Worm (Caenorhabditis elegans): ENCODE data around the gene clec-218.

DNA sequence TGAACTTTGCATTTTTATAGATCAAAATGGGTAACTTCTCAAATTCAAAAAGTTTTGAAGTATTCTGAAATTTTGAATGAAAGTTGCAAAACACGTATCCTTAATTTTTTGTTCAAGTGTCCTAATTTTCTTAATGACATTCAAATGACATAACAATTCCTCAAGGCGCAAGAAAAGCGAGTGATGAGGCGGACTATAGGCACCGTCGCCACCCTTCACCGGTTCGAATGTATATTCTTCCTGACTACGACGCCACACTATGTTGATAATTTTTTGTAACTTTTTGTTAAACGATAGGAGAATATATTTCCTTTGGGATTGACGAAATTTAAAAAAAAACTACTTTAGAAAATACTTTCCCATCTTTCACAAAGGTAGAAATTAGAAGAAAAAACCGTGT lies 26.1 kb upstream of the clec-218 start:
- TF ChIP-seq hmg-4 (GFP tag; optimal IDR thresholded peaks at IDR 0.05): no peak
- no peak for TF ChIP-seq tbx-11 (GFP tag; IDR thresholded peaks at IDR 0.05)
- TF ChIP-seq sea-1 (GFP tag; conservative IDR thresholded peaks at IDR 0.05): no peak
- no peak for TF ChIP-seq flt-1 (GFP tag; IDR thresholded peaks at IDR 0.05)
- no peak for TF ChIP-seq hnd-1 (tag; optimal IDR thresholded peaks at IDR 0.05)
- no peak for TF ChIP-seq ama-1 (optimal IDR thresholded peaks at IDR 0.05)
- no peak for TF ChIP-seq hmbx-1 (tag; optimal IDR thresholded peaks at IDR 0.05)
